Fruit fly (Drosophila melanogaster): ENCODE measurements around the gene fax.

The fax gene

DNA sequence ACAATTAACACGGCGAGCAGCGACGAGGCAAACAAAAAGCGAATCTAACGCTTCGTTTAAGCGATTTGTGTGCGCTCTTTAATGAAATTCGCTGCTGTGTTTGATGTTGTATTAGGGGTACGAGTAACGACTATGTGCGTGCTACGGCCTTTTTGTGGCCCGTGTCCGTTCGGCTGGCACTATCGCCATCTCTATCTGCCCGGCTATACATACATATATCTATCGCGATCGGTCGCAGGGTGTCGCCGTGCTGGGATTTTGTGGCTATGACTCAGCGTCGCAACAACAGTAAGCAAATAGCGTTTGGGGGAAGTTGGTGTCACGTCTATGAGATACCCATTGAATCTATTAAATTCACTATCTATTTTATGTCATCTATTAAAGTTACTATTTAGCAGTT, 17.9 kb downstream of the fax start (continued):
- no peak for TF ChIP-seq btn (GFP tag; optimal IDR thresholded peaks at IDR 0.05)
- TF ChIP-seq zen (tag; optimal IDR thresholded peaks at IDR 0.05), result peak; percentile 11
- TF ChIP-seq Doc3 (GFP tag; IDR thresholded peaks at IDR 0.05; ENCODE audit: partially characterized antibody), result no peak
- TF ChIP-seq CG12236 (GFP tag; optimal IDR thresholded peaks at IDR 0.05), result no peak
- no peak for TF ChIP-seq Myb (GFP tag; optimal IDR thresholded peaks at IDR 0.05)
- TF ChIP-seq CG5180 (GFP tag; optimal IDR thresholded peaks at IDR 0.05), result peak; percentile 54
- no peak for TF ChIP-seq CG2202 (tag; optimal IDR thresholded peaks at IDR 0.05)
- no peak for TF ChIP-seq CG4404 (GFP tag; IDR thresholded peaks at IDR 0.05)
- TF ChIP-seq Chrac-16 (GFP tag; optimal IDR thresholded peaks at IDR 0.05), result no peak
- TF ChIP-seq Dfd (GFP tag; optimal IDR thresholded peaks at IDR 0.05), result no peak
- no peak for TF ChIP-seq CG9932 (GFP tag; IDR thresholded peaks at IDR 0.05)
- no peak for TF ChIP-seq Tbp (GFP tag; optimal IDR thresholded peaks at IDR 0.05)
- TF ChIP-seq NFAT (GFP tag; IDR thresholded peaks at IDR 0.05), result 0 out of 2 replicates have a peak, but pooled peaks have one; percentile 4
- TF ChIP-seq ci (GFP tag; IDR thresholded peaks at IDR 0.05), result peak; percentile 11; the same call in 1 of the 3 replicates
- TF ChIP-seq Deaf1 (tag; optimal IDR thresholded peaks at IDR 0.05), result peak; percentile 66
- no peak for TF ChIP-seq Xrp1 (GFP tag; IDR thresholded peaks at IDR 0.05)
- peak; percentile 64; the same call in 1 of the 2 replicates for TF ChIP-seq CG10321 (GFP tag; IDR thresholded peaks at IDR 0.05)
- no peak for TF ChIP-seq Sox102F (GFP tag; optimal IDR thresholded peaks at IDR 0.05)
- TF ChIP-seq ftz-f1 (GFP tag; optimal IDR thresholded peaks at IDR 0.05), result no peak
- no peak for TF ChIP-seq dm (GFP tag; optimal IDR thresholded peaks at IDR 0.05)
- no peak for TF ChIP-seq hkb (optimal IDR thresholded peaks at IDR 0.05)
- TF ChIP-seq hkb (GFP tag; IDR thresholded peaks at IDR 0.05), result 0 out of 2 replicates have a peak, but pooled peaks have one; percentile 8
- no peak for TF ChIP-seq CG10366 (GFP tag; IDR thresholded peaks at IDR 0.05)
- no peak for TF ChIP-seq Lhr (GFP tag; optimal IDR thresholded peaks at IDR 0.05)
- TF ChIP-seq CG8290 (GFP tag; optimal IDR thresholded peaks at IDR 0.05), result no peak
- TF ChIP-seq CG8290 (tag; optimal IDR thresholded peaks at IDR 0.05), result peak in 1 of 2 experiments; percentile 21
- no peak for TF ChIP-seq CG12659 (GFP tag; optimal IDR thresholded peaks at IDR 0.05)
- TF ChIP-seq Lpt (GFP tag; optimal IDR thresholded peaks at IDR 0.05), result no peak
- TF ChIP-seq kay (GFP tag; optimal IDR thresholded peaks at IDR 0.05), result no peak

DNA sequence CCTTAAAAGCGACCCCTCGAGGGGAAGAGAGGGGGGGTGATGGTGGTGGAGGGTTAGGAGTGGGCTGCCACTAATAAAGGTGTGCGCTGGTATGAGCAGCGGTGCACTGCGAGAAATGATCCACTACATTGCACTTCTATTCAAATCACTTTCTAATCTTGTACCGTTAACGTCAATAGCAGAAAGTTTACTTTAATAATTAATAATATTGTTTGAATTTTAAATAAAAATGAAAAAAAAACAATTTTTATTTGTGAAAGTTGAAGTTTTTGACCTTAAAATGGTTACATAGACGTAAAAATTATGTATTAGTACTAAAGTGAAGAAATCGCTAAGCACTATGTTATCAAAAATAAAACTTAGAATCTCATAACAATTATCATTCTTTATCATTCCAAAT, 18.8 kb downstream of the fax start:
- TF ChIP-seq CG12659 (GFP tag; optimal IDR thresholded peaks at IDR 0.05), result peak; percentile 9
- peak; percentile 41 for TF ChIP-seq grau (tag; optimal IDR thresholded peaks at IDR 0.05)
- peak; percentile 24 for TF ChIP-seq CG18262 (tag; optimal IDR thresholded peaks at IDR 0.05)
- no peak for TF ChIP-seq CG1529 (GFP tag; optimal IDR thresholded peaks at IDR 0.05)
- no peak for TF ChIP-seq CG14965 (GFP tag; optimal IDR thresholded peaks at IDR 0.05; ENCODE audit: borderline replicate concordance)
- TF ChIP-seq D (optimal IDR thresholded peaks at IDR 0.05), result no peak
- no peak for TF ChIP-seq D (GFP tag; optimal IDR thresholded peaks at IDR 0.05)
- peak; percentile 30 for TF ChIP-seq CG9727 (GFP tag; optimal IDR thresholded peaks at IDR 0.05)
- TF ChIP-seq CG13296 (GFP tag; optimal IDR thresholded peaks at IDR 0.05), result no peak
- 0 out of 2 replicates have a peak, but pooled peaks have one; percentile 22 for TF ChIP-seq Ptx1 (GFP tag; IDR thresholded peaks at IDR 0.05)
- TF ChIP-seq CG11504 (tag; optimal IDR thresholded peaks at IDR 0.05), result peak; percentile 60
- TF ChIP-seq CG15269 (tag; optimal IDR thresholded peaks at IDR 0.05), result peak; percentile 51
- peak; percentile 47 for TF ChIP-seq Meics (GFP tag; optimal IDR thresholded peaks at IDR 0.05)
- no peak for TF ChIP-seq CG32532 (GFP tag; IDR thresholded peaks at IDR 0.05)
- no peak for TF ChIP-seq CG8281 (tag; optimal IDR thresholded peaks at IDR 0.05)
- TF ChIP-seq trem (tag; optimal IDR thresholded peaks at IDR 0.05), result peak; percentile 10
- TF ChIP-seq bowl (GFP tag; IDR thresholded peaks at IDR 0.05), result no peak
- 0 out of 2 replicates have a peak, but pooled peaks have one; percentile 12 for TF ChIP-seq E2f1 (GFP tag; IDR thresholded peaks at IDR 0.05)
- no peak for TF ChIP-seq CG17359 (tag; optimal IDR thresholded peaks at IDR 0.05)
- peak; percentile 1 for TF ChIP-seq CG10267 (tag; optimal IDR thresholded peaks at IDR 0.05)
- TF ChIP-seq HmgD (GFP tag; optimal IDR thresholded peaks at IDR 0.05), result no peak
- peak; percentile 61; the same call in 2 of the 3 replicates for TF ChIP-seq CG17361 (GFP tag; IDR thresholded peaks at IDR 0.05)
- no peak for TF ChIP-seq CG1792 (GFP tag; optimal IDR thresholded peaks at IDR 0.05)
- TF ChIP-seq lmd (GFP tag; IDR thresholded peaks at IDR 0.05), result 0 out of 2 replicates have a peak, but pooled peaks have one; percentile 24
- peak; percentile 5 for TF ChIP-seq Blimp-1 (GFP tag; optimal IDR thresholded peaks at IDR 0.05)
- TF ChIP-seq Mad (GFP tag; optimal IDR thresholded peaks at IDR 0.05), result no peak

Data from whole organism, embryonic.